Fruit fly (Drosophila melanogaster) whole organism: ENCODE measurements around the gene Zip88E.

Source experiments
- CG8478 ChIP-seq: fragments of >200 bp; optimal IDR thresholded peaks from 2 replicates; lab custom pipeline; 2018; ENCODE audit warnings: inconsistent platforms
- Dll ChIP-seq: fragments of >200 bp; optimal IDR thresholded peaks from 2 replicates; lab custom pipeline; 2017
- EcR ChIP-seq, 2 experiments: fragments of >200 bp; optimal IDR thresholded peaks; 2 replicates each; lab custom pipeline; 2017; ENCODE audit warnings: missing biosample characterization in 2 of 2, missing genetic modification characterization in 2 of 2, missing genetic modification reagents in 2 of 2
- psq ChIP-seq: fragments of >200 bp; optimal IDR thresholded peaks from 2 replicates; lab custom pipeline; 2017

DNA sequence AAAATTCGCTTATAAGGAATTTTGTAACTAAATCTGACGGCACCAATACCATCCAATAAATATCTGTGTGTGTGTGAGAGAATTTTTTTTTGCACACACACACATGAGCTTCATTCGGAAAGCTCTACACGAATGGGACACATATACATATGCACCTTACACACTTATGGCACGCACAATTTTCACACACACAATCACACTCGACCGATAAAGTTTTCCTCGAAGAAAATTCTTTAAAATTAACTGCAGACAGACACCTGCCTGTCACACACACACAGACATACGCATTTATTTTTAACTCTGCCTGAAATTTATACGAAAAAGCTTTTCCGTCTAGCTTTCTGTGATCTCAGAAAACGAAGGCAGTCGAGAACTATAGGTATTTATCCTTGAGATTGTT, 42.2 kb downstream of the Zip88E start:
- TF ChIP-seq EcR (GFP tag; optimal IDR thresholded peaks at IDR 0.05; lab: Kevin White, UChicago) (no peak), Dll (lab: Kevin White, UChicago) (no peak), CG8478 (lab: Kevin White, UChicago) (no peak), psq (no peak)
